Worm (Caenorhabditis elegans) whole organism, mixed stage, embryonic: ENCODE results near the gene F54D12.2.
"Not testable (repeated sequence)": the region's sequence is repeated elsewhere in the genome, so short reads cannot be mapped to it uniquely, and the experiment has no call there.

Source experiments
- M03D4.4 ChIP-seq: sonication (generic microtip); optimal IDR thresholded peaks from 2 replicates; lab custom pipeline; 2017; ENCODE audit warnings: mild to moderate bottlenecking, missing genetic modification characterization, missing compliant biosample characterization
- bed-3 ChIP-seq: fragments of 200-800 bp; sonication (Bioruptor generic); optimal IDR thresholded peaks from 3 replicates; lab custom pipeline; 2018; ENCODE audit warnings: mild to moderate bottlenecking, missing genetic modification characterization, moderate library complexity, missing compliant biosample characterization
- blmp-1 ChIP-seq: fragments of 150-350 bp; optimal IDR thresholded peaks from 2 replicates; lab custom pipeline; 2014; ENCODE audit warnings: missing biosample characterization, missing genetic modification characterization
- ceh-39 ChIP-seq: fragments of 150-350 bp; optimal IDR thresholded peaks from 2 replicates; lab custom pipeline; 2014; ENCODE audit warnings: missing biosample characterization, missing genetic modification characterization
- ceh-43 ChIP-seq: fragments of 200-800 bp; sonication (Bioruptor generic); optimal IDR thresholded peaks from 2 replicates; lab custom pipeline; 2018; ENCODE audit warnings: mild to moderate bottlenecking, missing genetic modification characterization, moderate library complexity, missing compliant biosample characterization
- ceh-83 ChIP-seq: fragments of 200-800 bp; sonication (Bioruptor generic); optimal IDR thresholded peaks from 2 replicates; lab custom pipeline; 2018; ENCODE audit warnings: mild to moderate bottlenecking, missing genetic modification characterization, missing compliant biosample characterization
- ces-1 ChIP-seq: fragments of 150-350 bp; optimal IDR thresholded peaks from 2 replicates; lab custom pipeline; 2014; ENCODE audit warnings: missing biosample characterization, missing genetic modification reagents, missing genetic modification characterization
- drap-1 ChIP-seq: fragments of 200-800 bp; sonication (Bioruptor generic); optimal IDR thresholded peaks from 3 replicates; lab custom pipeline; 2018; ENCODE audit warnings: mild to moderate bottlenecking, missing genetic modification characterization, missing compliant biosample characterization
- elt-3 ChIP-seq: fragments of 150-350 bp; optimal IDR thresholded peaks from 2 replicates; lab custom pipeline; 2014; ENCODE audit warnings: missing biosample characterization, missing genetic modification characterization
- ham-2 ChIP-seq: fragments of 200-800 bp; sonication (Bioruptor generic); optimal IDR thresholded peaks from 2 replicates; lab custom pipeline; 2018; ENCODE audit warnings: mild to moderate bottlenecking, missing genetic modification characterization, missing compliant biosample characterization
- hlh-1 ChIP-seq: fragments of 150-350 bp; optimal IDR thresholded peaks from 2 replicates; lab custom pipeline; 2014; ENCODE audit warnings: missing biosample characterization, missing genetic modification reagents, missing genetic modification characterization
- lin-13 ChIP-seq: fragments of 150-350 bp; optimal IDR thresholded peaks from 2 replicates; lab custom pipeline; 2014; ENCODE audit warnings: missing biosample characterization, missing genetic modification characterization
- lsy-2 ChIP-seq: fragments of 150-350 bp; optimal IDR thresholded peaks from 2 replicates; lab custom pipeline; 2014; ENCODE audit warnings: missing biosample characterization, missing genetic modification characterization
- mab-5 ChIP-seq: fragments of 150-350 bp; optimal IDR thresholded peaks from 2 replicates; lab custom pipeline; 2014; ENCODE audit warnings: missing biosample characterization, missing genetic modification characterization
- mep-1 ChIP-seq: fragments of 150-350 bp; optimal IDR thresholded peaks from 2 replicates; lab custom pipeline; 2017; ENCODE audit warnings: missing biosample characterization, missing genetic modification reagents, missing genetic modification characterization, inconsistent platforms
- mls-2 ChIP-seq: sonication (generic microtip); optimal IDR thresholded peaks from 2 replicates; lab custom pipeline; 2016; ENCODE audit warnings: mild to moderate bottlenecking, missing genetic modification characterization, moderate library complexity, missing compliant biosample characterization
- nhr-2 ChIP-seq: fragments of 150-350 bp; optimal IDR thresholded peaks from 2 replicates; lab custom pipeline; 2014; ENCODE audit warnings: missing biosample characterization, missing genetic modification characterization
- nhr-237 ChIP-seq: fragments of 150-350 bp; optimal IDR thresholded peaks from 2 replicates; lab custom pipeline; 2014; ENCODE audit warnings: missing biosample characterization, missing genetic modification characterization
- nhr-28 ChIP-seq: fragments of 150-350 bp; optimal IDR thresholded peaks from 2 replicates; lab custom pipeline; 2014; ENCODE audit warnings: missing biosample characterization, missing genetic modification characterization
- nhr-76 ChIP-seq: sonication (generic microtip); optimal IDR thresholded peaks from 2 replicates; lab custom pipeline; 2017; ENCODE audit warnings: missing biosample characterization, missing genetic modification characterization
- pha-4 ChIP-seq: fragments of 150-350 bp; optimal IDR thresholded peaks from 2 replicates; lab custom pipeline; 2018; ENCODE audit warnings: missing biosample characterization, missing genetic modification reagents, missing genetic modification characterization
- snpc-4 ChIP-seq: fragments of 150-350 bp; optimal IDR thresholded peaks from 2 replicates; lab custom pipeline; 2014; ENCODE audit warnings: missing biosample characterization, missing genetic modification characterization
- sptf-1 ChIP-seq: sonication (generic microtip); optimal IDR thresholded peaks from 2 replicates; lab custom pipeline; 2017; ENCODE audit warnings: mild to moderate bottlenecking, missing genetic modification characterization, moderate library complexity, missing compliant biosample characterization
- tbx-8 ChIP-seq: fragments of 200-800 bp; sonication (Bioruptor generic); optimal IDR thresholded peaks from 2 replicates; lab custom pipeline; 2018; ENCODE audit warnings: mild to moderate bottlenecking, missing genetic modification characterization, moderate library complexity, missing compliant biosample characterization
- unc-120 ChIP-seq: sonication (generic microtip); optimal IDR thresholded peaks from 2 replicates; lab custom pipeline; 2017; ENCODE audit warnings: missing genetic modification characterization, missing compliant biosample characterization; ENCODE audit not compliant: poor library complexity, severe bottlenecking
- unc-62 ChIP-seq: fragments of 150-350 bp; optimal IDR thresholded peaks from 2 replicates; lab custom pipeline; 2014; ENCODE audit warnings: missing biosample characterization, missing genetic modification reagents, missing genetic modification characterization

The F54D12.2 gene

ce11 chrII:1438336-1438589 lies 39.8 kb downstream of the F54D12.2 start, which contains the start of gene Y51H7C.3:
Gene Y51H7C.3 (plus strand): TSS chrII:1438490.
- no peak for TF ChIP-seq ceh-43 (GFP tag; lab: Kevin White, UChicago)
- no peak for TF ChIP-seq drap-1 (GFP tag; lab: Kevin White, UChicago)
- no peak for TF ChIP-seq mab-5
- TF ChIP-seq snpc-4 (tag; lab: Kevin White, UChicago), result no peak
- TF ChIP-seq tbx-8 (GFP tag; lab: Kevin White, UChicago), result no peak
- TF ChIP-seq ham-2 (GFP tag; lab: Kevin White, UChicago), result no peak
- no peak for TF ChIP-seq mls-2
- no peak for TF ChIP-seq unc-62
- no peak for TF ChIP-seq blmp-1
- no peak for TF ChIP-seq nhr-28 (tag; lab: Kevin White, UChicago)
- no peak for TF ChIP-seq hlh-1 (tag; lab: Kevin White, UChicago)
- no peak for TF ChIP-seq nhr-2
- no peak for TF ChIP-seq mep-1 (tag; lab: Kevin White, UChicago)
- TF ChIP-seq nhr-237 (tag; lab: Kevin White, UChicago), result no peak
- TF ChIP-seq ceh-83, result no peak
- no peak for TF ChIP-seq bed-3
- no peak for TF ChIP-seq pha-4 (tag; lab: Kevin White, UChicago)
- TF ChIP-seq ceh-39 (tag; lab: Kevin White, UChicago), result no peak

ce11 chrII:1441479-1441878 lies 43.0 kb downstream of the F54D12.2 start:
- TF ChIP-seq blmp-1 (no peak), pha-4 (tag; lab: Kevin White, UChicago) (no peak), tbx-8 (GFP tag; lab: Kevin White, UChicago) (no peak), mab-5 (no peak)

DNA sequence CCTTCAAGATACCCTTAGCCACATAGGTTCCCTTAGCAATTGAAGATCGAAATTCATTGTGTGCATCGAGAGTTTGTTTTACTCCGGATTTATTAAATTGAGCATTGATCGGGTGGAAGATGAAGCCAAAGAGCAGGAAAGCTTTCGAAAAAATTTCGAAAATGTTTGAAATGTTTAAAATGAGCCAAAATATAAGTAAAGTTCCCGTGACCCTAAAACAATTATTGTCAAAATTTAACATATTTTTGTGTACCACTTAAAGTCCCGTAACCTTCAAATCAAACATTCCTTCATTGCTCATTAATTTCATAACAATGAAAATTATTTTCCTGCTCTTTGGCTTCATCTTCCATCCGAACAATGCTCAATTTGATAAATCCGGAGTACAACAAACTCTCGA lies 46.4 kb downstream of the F54D12.2 start, which contains the start of gene scl-17:
TSS of gene scl-17 (plus strand) at position 301 of the 400 bp plus-strand sequence.
- no peak for TF ChIP-seq ham-2 (GFP tag; lab: Kevin White, UChicago)
- TF ChIP-seq elt-3 (tag; lab: Kevin White, UChicago), result no peak
- no peak for TF ChIP-seq unc-120 (tag; lab: Kevin White, UChicago)
- TF ChIP-seq pha-4 (tag; lab: Kevin White, UChicago), result no peak
- no peak for TF ChIP-seq lsy-2 (tag; lab: Kevin White, UChicago)
- no peak for TF ChIP-seq M03D4.4 (tag; lab: Kevin White, UChicago)
- TF ChIP-seq sptf-1 (tag; lab: Kevin White, UChicago), result no peak
- TF ChIP-seq lin-13 (tag; lab: Kevin White, UChicago), result no peak

ce11 chrII:1446696-1447293 lies 48.3 kb downstream of the F54D12.2 start, which contains the start of gene Y51H7C.12:
Gene Y51H7C.12 (minus strand): TSS chrII:1446746.
- not testable (repeated sequence) for TF ChIP-seq mab-5; ces-1; nhr-76 (tag; lab: Kevin White, UChicago)
- TF ChIP-seq, all 35 proteins: peak for 0; not testable (repeated sequence) for 35
